Worm (Caenorhabditis elegans) whole organism, midembryonic: Measurements from ENCODE around the gene F26F2.3.

Experiments used
- T22C8.4 ChIP-seq: fragments of 200-800 bp; sonication (Bioruptor generic); IDR thresholded peaks from 2 replicates; pipeline ENCODE4 v1.3.6; 2022; ENCODE audit warnings: missing genetic modification characterization, missing compliant biosample characterization
- cog-1 ChIP-seq: sonication (generic microtip); optimal IDR thresholded peaks from 2 replicates; lab custom pipeline; 2016; ENCODE audit warnings: missing genetic modification characterization, missing compliant biosample characterization
- klf-2 ChIP-seq: fragments of 200-800 bp; sonication (Bioruptor generic); conservative IDR thresholded peaks from 2 replicates; pipeline ENCODE4 v1.3.6; 2022; ENCODE audit warnings: missing genetic modification reagents, missing genetic modification characterization, missing compliant biosample characterization
- tab-1 ChIP-seq: fragments of 200-800 bp; sonication (Bioruptor generic); IDR thresholded peaks from 2 replicates; pipeline ENCODE4 v1.3.6; 2022; ENCODE audit warnings: missing genetic modification characterization, missing compliant biosample characterization
- ztf-23 ChIP-seq: fragments of 200-800 bp; sonication (Bioruptor generic); IDR thresholded peaks from 2 replicates; pipeline ENCODE4 v1.3.6; 2022; ENCODE audit warnings: missing genetic modification reagents, missing genetic modification characterization, missing compliant biosample characterization

DNA sequence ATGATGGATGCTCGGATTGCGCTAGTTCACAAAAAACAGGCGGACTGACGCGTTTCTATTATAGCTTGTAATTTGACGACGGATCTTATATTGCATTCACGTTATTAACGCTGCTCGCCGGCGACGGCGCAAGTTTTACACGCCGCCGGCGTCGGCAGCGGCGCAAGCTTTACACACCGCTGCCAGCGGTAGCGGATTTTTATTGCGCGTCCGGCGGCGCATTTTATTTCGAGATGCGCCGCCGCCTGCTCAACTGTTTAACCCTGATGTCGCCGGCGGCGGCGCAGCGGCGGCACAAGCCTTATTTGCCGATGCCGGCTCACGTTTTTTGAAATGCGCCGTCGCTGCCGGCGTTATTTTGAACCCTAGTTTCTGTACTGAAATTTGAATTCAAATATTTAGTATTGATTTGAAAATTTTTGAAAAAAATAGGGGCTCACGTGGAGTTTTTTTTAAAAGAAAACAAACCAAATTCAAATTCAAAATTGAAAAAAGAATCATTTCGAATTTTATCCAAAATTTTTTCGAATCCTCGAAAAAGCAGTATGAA is 38.3 kb upstream of the F26F2.3 start, which contains the start of gene ttr-57:
- TF ChIP-seq ztf-23 (GFP tag; lab: Robert Waterston, UW): no peak
- no peak for TF ChIP-seq T22C8.4
- TF ChIP-seq cog-1 (tag; lab: Kevin White, UChicago): no peak
- no peak for TF ChIP-seq klf-2 (GFP tag; lab: Robert Waterston, UW)
- no peak for TF ChIP-seq tab-1 (GFP tag; lab: Robert Waterston, UW)
